Worm (Caenorhabditis elegans) whole organism, young adult: ENCODE results near the gene cct-6.

Experiments used
- B0019.2 ChIP-seq: fragments of 200-800 bp; sonication (Bioruptor generic); conservative IDR thresholded peaks from 2 replicates; pipeline ENCODE4 v1.3.6; 2022; ENCODE audit warnings: missing genetic modification reagents, missing genetic modification characterization, missing compliant biosample characterization
- B0035.1 ChIP-seq: sonication (generic microtip); optimal IDR thresholded peaks from 2 replicates; lab custom pipeline; 2016; ENCODE audit warnings: missing genetic modification characterization, mild to moderate bottlenecking, missing compliant biosample characterization, missing genotype, missing genetic modification reagents
- F22D6.2 ChIP-seq: sonication (generic microtip); optimal IDR thresholded peaks from 2 replicates; lab custom pipeline; 2016; ENCODE audit warnings: mild to moderate bottlenecking, missing genetic modification characterization, missing compliant biosample characterization
- F23B12.7 ChIP-seq: sonication (generic microtip); optimal IDR thresholded peaks from 2 replicates; lab custom pipeline; 2017; ENCODE audit warnings: missing genetic modification characterization, mild to moderate bottlenecking, missing compliant biosample characterization, antibody characterized with exemption, moderate library complexity; ENCODE audit not compliant: insufficient read depth
- F37B4.10 ChIP-seq: fragments of 200-800 bp; sonication (Bioruptor generic); IDR thresholded peaks from 2 replicates; pipeline ENCODE4 v1.3.6; 2022; ENCODE audit warnings: missing genetic modification characterization, missing compliant biosample characterization
- F57C9.4 ChIP-seq: sonication (generic microtip); optimal IDR thresholded peaks from 2 replicates; lab custom pipeline; 2017; ENCODE audit warnings: mild to moderate bottlenecking, missing genetic modification characterization, missing compliant biosample characterization
- K12H6.12 ChIP-seq: fragments of 200-800 bp; sonication (Bioruptor generic); optimal IDR thresholded peaks from 2 replicates; lab custom pipeline; 2018; ENCODE audit warnings: mild to moderate bottlenecking, missing genetic modification characterization, missing compliant biosample characterization
- Y53F4B.3 ChIP-seq: fragments of 200-800 bp; sonication (Bioruptor generic); IDR thresholded peaks from 2 replicates; pipeline ENCODE4 v1.3.6; 2022; ENCODE audit warnings: missing genetic modification reagents, missing genetic modification characterization, missing compliant biosample characterization
- akir-1 ChIP-seq: fragments of 200-800 bp; sonication (Bioruptor generic); optimal IDR thresholded peaks from 2 replicates; lab custom pipeline; 2018; ENCODE audit warnings: mild to moderate bottlenecking, missing genetic modification characterization, moderate library complexity, missing compliant biosample characterization
- aptf-3 ChIP-seq: fragments of 200-800 bp; sonication (Bioruptor generic); IDR thresholded peaks from 2 replicates; pipeline ENCODE4 v1.3.6; 2022; ENCODE audit warnings: missing genetic modification characterization, missing compliant biosample characterization
- atf-7 ChIP-seq: sonication (generic microtip); optimal IDR thresholded peaks from 2 replicates; lab custom pipeline; 2017; ENCODE audit warnings: mild to moderate bottlenecking, missing genetic modification characterization, missing compliant biosample characterization
- attf-3 ChIP-seq: fragments of 200-800 bp; sonication (Bioruptor generic); conservative IDR thresholded peaks from 2 replicates; pipeline ENCODE4 v1.3.6; 2022; ENCODE audit warnings: missing genetic modification reagents, missing genetic modification characterization, missing compliant biosample characterization
- attf-5 ChIP-seq: fragments of 200-800 bp; sonication (Bioruptor generic); optimal IDR thresholded peaks from 2 replicates; lab custom pipeline; 2018; ENCODE audit warnings: mild to moderate bottlenecking, missing genetic modification characterization, missing compliant biosample characterization
- attf-6 ChIP-seq: fragments of 200-800 bp; sonication (Bioruptor generic); IDR thresholded peaks from 2 replicates; pipeline ENCODE4 v1.3.6; 2022; ENCODE audit warnings: missing genetic modification reagents, missing genetic modification characterization, missing compliant biosample characterization
- ccch-3 ChIP-seq: fragments of 200-800 bp; sonication (Bioruptor generic); optimal IDR thresholded peaks from 2 replicates; lab custom pipeline; 2018; ENCODE audit warnings: mild to moderate bottlenecking, missing genetic modification characterization, missing compliant biosample characterization
- ceh-40 ChIP-seq: fragments of 200-800 bp; sonication (Bioruptor generic); IDR thresholded peaks from 2 replicates; pipeline ENCODE4 v1.3.6; 2022; ENCODE audit warnings: missing genetic modification characterization, missing compliant biosample characterization
- ceh-91 ChIP-seq: fragments of 200-800 bp; sonication (Bioruptor generic); IDR thresholded peaks from 2 replicates; pipeline ENCODE4 v1.3.6; 2022; ENCODE audit warnings: missing genetic modification reagents, missing genetic modification characterization, missing compliant biosample characterization
- chd-7 ChIP-seq: sonication (generic microtip); optimal IDR thresholded peaks from 2 replicates; lab custom pipeline; 2016; ENCODE audit warnings: mild to moderate bottlenecking, missing genetic modification characterization, moderate library complexity, missing compliant biosample characterization
- dpff-1 ChIP-seq: sonication (generic microtip); optimal IDR thresholded peaks from 2 replicates; lab custom pipeline; 2017; ENCODE audit warnings: mild to moderate bottlenecking, missing genetic modification characterization, missing compliant biosample characterization
- egrh-3 ChIP-seq: fragments of 200-800 bp; sonication (Bioruptor generic); IDR thresholded peaks from 2 replicates; pipeline ENCODE4 v1.3.6; 2022; ENCODE audit warnings: missing genetic modification reagents, missing genetic modification characterization, missing compliant biosample characterization
- hlh-26 ChIP-seq: fragments of 200-800 bp; sonication (Bioruptor generic); conservative IDR thresholded peaks from 2 replicates; pipeline ENCODE4 v1.3.6; 2022; ENCODE audit warnings: missing genetic modification reagents, missing genetic modification characterization, missing compliant biosample characterization
- hmg-1.2 ChIP-seq: fragments of 200-800 bp; sonication (Bioruptor generic); IDR thresholded peaks from 2 replicates; pipeline ENCODE4 v1.3.6; 2022; ENCODE audit warnings: missing genetic modification reagents, missing genetic modification characterization, missing compliant biosample characterization
- hsf-1 ChIP-seq: fragments of 200-800 bp; sonication (Bioruptor generic); IDR thresholded peaks from 2 replicates; pipeline ENCODE4 v1.3.6; 2022; ENCODE audit warnings: missing genetic modification reagents, missing genetic modification characterization, missing compliant biosample characterization
- let-526 ChIP-seq: fragments of 200-800 bp; sonication (Bioruptor generic); IDR thresholded peaks from 2 replicates; pipeline ENCODE4 v1.3.6; 2022; ENCODE audit warnings: missing genetic modification reagents, missing genetic modification characterization, missing compliant biosample characterization
- let-607 ChIP-seq, 2 experiments: fragments of 200-800 bp in 1 of 2; sonication (Bioruptor generic) in 1 of 2; sonication (generic microtip) in 1 of 2; optimal IDR thresholded peaks; 2 replicates each; lab custom pipeline; 2016 to 2018; ENCODE audit warnings: mild to moderate bottlenecking in 2 of 2, missing compliant biosample characterization in 2 of 2, missing genetic modification characterization in 2 of 2, moderate library complexity in 2 of 2, missing genotype in 1 of 2
- lin-26 ChIP-seq: fragments of 200-800 bp; sonication (Bioruptor generic); IDR thresholded peaks from 2 replicates; pipeline ENCODE4 v1.3.6; 2022; ENCODE audit warnings: missing genetic modification reagents, missing genetic modification characterization, missing compliant biosample characterization
- lin-35 ChIP-seq, 3 experiments: fragments of 150-350 bp in 2 of 3; sonication (generic microtip) in 1 of 3; optimal IDR thresholded peaks; 2 replicates each; lab custom pipeline; 2014 to 2018; ENCODE audit warnings: missing biosample characterization in 3 of 3, missing genetic modification characterization in 3 of 3, missing genetic modification reagents in 3 of 3
- lir-1 ChIP-seq: fragments of 200-800 bp; sonication (Bioruptor generic); conservative IDR thresholded peaks from 2 replicates; pipeline ENCODE4 v1.3.6; 2022; ENCODE audit warnings: missing genetic modification reagents, missing genetic modification characterization, missing compliant biosample characterization
- lsl-1 ChIP-seq: fragments of 200-800 bp; sonication (Bioruptor generic); optimal IDR thresholded peaks from 2 replicates; lab custom pipeline; 2018; ENCODE audit warnings: mild to moderate bottlenecking, missing genetic modification characterization, moderate library complexity, missing compliant biosample characterization
- lsy-27 ChIP-seq: sonication (generic microtip); optimal IDR thresholded peaks from 2 replicates; lab custom pipeline; 2017; ENCODE audit warnings: missing genetic modification characterization, mild to moderate bottlenecking, missing compliant biosample characterization, antibody characterized with exemption, missing genotype, borderline replicate concordance; ENCODE audit not compliant: insufficient read depth
- mel-28 ChIP-seq: sonication (generic microtip); optimal IDR thresholded peaks from 2 replicates; lab custom pipeline; 2016; ENCODE audit warnings: borderline replicate concordance, mild to moderate bottlenecking, missing genetic modification characterization, missing compliant biosample characterization
- mxl-1 ChIP-seq: sonication (generic microtip); optimal IDR thresholded peaks from 2 replicates; lab custom pipeline; 2016; ENCODE audit warnings: missing genetic modification characterization, missing compliant biosample characterization
- nfya-1 ChIP-seq: sonication (generic microtip); optimal IDR thresholded peaks from 2 replicates; lab custom pipeline; 2017; ENCODE audit warnings: antibody characterized with exemption, missing compliant biosample characterization, missing genetic modification characterization, borderline replicate concordance; ENCODE audit not compliant: insufficient read depth
- nfyb-1 ChIP-seq: fragments of 200-800 bp; sonication (Bioruptor generic); IDR thresholded peaks from 2 replicates; pipeline ENCODE4 v1.3.6; 2022; ENCODE audit warnings: missing genetic modification reagents, missing genetic modification characterization, missing compliant biosample characterization
- pha-4 ChIP-seq: fragments of 150-350 bp; sonication (generic microtip); optimal IDR thresholded peaks from 2 replicates; lab custom pipeline; 2014; ENCODE audit warnings: missing biosample characterization, missing genetic modification reagents, missing genetic modification characterization
- rpc-1 ChIP-seq, 2 experiments: fragments of 150-350 bp in 1 of 2; sonication (generic microtip) in 1 of 2; optimal IDR thresholded peaks; 2 replicates each; lab custom pipeline; 2014 to 2018; ENCODE audit warnings: missing biosample characterization in 1 of 2, missing genetic modification characterization in 1 of 2, missing genetic modification reagents in 1 of 2, missing genotype in 1 of 2
- snpc-1.3 ChIP-seq: sonication (generic microtip); optimal IDR thresholded peaks from 2 replicates; lab custom pipeline; 2017; ENCODE audit warnings: missing genetic modification characterization, mild to moderate bottlenecking, missing compliant biosample characterization, antibody characterized with exemption, moderate library complexity, missing genotype, missing genetic modification reagents; ENCODE audit not compliant: insufficient read depth
- snpc-3.4 ChIP-seq: sonication (generic microtip); optimal IDR thresholded peaks from 2 replicates; lab custom pipeline; 2017; ENCODE audit warnings: missing genetic modification characterization, mild to moderate bottlenecking, missing compliant biosample characterization, antibody characterized with exemption, moderate library complexity, missing genotype, missing genetic modification reagents
- zfh-2 ChIP-seq: fragments of 200-800 bp; sonication (Bioruptor generic); conservative IDR thresholded peaks from 2 replicates; pipeline ENCODE4 v1.3.6; 2022; ENCODE audit warnings: missing genetic modification reagents, missing genetic modification characterization, missing compliant biosample characterization
- ztf-25 ChIP-seq: fragments of 200-800 bp; sonication (Bioruptor generic); IDR thresholded peaks from 2 replicates; pipeline ENCODE4 v1.3.6; 2022; ENCODE audit warnings: missing genetic modification reagents, missing genetic modification characterization, missing compliant biosample characterization
- ztf-28 ChIP-seq: fragments of 200-800 bp; sonication (Bioruptor generic); IDR thresholded peaks from 2 replicates; pipeline ENCODE4 v1.3.6; 2022; ENCODE audit warnings: missing genetic modification reagents, missing genetic modification characterization, missing compliant biosample characterization
- ztf-3 ChIP-seq: fragments of 200-800 bp; sonication (Bioruptor generic); optimal IDR thresholded peaks from 2 replicates; lab custom pipeline; 2018; ENCODE audit warnings: mild to moderate bottlenecking, missing genetic modification characterization, missing compliant biosample characterization
- ztf-6 ChIP-seq: fragments of 200-800 bp; sonication (Bioruptor generic); IDR thresholded peaks from 2 replicates; pipeline ENCODE4 v1.3.6; 2022; ENCODE audit warnings: missing genetic modification reagents, missing genetic modification characterization, missing compliant biosample characterization

cct-6 gene

ce11 chrIII:5828065-5828464 lies 27.4 kb downstream of the cct-6 start (continued):
- TF ChIP-seq zfh-2 (no peak), ceh-91 (GFP tag; lab: Robert Waterston, UW) (no peak), dpff-1 (tag; lab: Kevin White, UChicago) (no peak), nfya-1 (tag; lab: Kevin White, UChicago) (no peak), ccch-3 (no peak), rpc-1 (optimal IDR thresholded peaks at IDR 0.05; lab: Kevin White, UChicago) (no peak), rpc-1 (tag; optimal IDR thresholded peaks at IDR 0.05; lab: Kevin White, UChicago) (no peak), hsf-1 (no peak), lsy-27 (tag; lab: Kevin White, UChicago) (no peak), ztf-6 (no peak), let-607 (tag; optimal IDR thresholded peaks at IDR 0.05; lab: Kevin White, UChicago) (no peak)

ce11 chrIII:5826895-5827437 lies 28.5 kb downstream of the cct-6 start:
- TF ChIP-seq F37B4.10 (GFP tag; lab: Robert Waterston, UW) (0 out of 2 replicates have a peak, but pooled peaks have one; percentile 30), zfh-2 (0 out of 2 replicates have a peak, but pooled peaks have one; percentile 40), F23B12.7 (tag; lab: Kevin White, UChicago) (no peak)

DNA sequence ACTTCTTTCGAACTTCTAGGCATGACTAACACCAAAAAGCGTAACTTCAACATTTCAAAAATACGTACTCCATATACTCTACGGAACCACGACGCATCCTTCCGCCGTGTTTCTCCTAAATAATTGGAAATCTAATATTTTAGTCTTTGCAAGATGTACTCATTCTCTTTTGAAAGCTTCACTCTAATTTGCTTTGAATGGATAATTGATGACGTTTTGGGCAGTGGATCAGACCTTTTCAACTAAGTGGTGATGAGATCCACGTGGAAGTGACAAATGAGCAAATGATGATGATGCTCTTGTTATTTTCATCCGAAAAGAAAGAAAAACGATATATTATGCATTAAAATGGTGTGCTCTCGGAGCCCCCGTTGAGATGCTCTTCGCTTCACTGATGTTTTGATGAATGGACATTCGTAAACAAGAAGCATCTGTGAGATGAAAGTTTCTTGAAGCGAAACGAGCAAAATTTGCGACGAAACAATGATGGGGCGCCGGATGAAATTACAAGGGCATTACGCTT lies 31.0 kb downstream of the cct-6 start:
- TF ChIP-seq mel-28 (no peak), aptf-3 (GFP tag; lab: Robert Waterston, UW) (no peak), F57C9.4 (tag; lab: Kevin White, UChicago) (no peak), hmg-1.2 (no peak), nfyb-1 (no peak), attf-5 (no peak), atf-7 (tag; lab: Kevin White, UChicago) (no peak), snpc-3.4 (no peak), lin-35 (GFP tag; optimal IDR thresholded peaks at IDR 0.05; lab: Kevin White, UChicago) (no peak), ztf-28 (GFP tag; lab: Robert Waterston, UW) (no peak), snpc-1.3 (tag; lab: Kevin White, UChicago) (no peak), ztf-25 (no peak), let-526 (no peak), chd-7 (tag; lab: Kevin White, UChicago) (no peak)

ce11 chrIII:5823617-5824016 lies 31.9 kb downstream of the cct-6 start, which contains the start of gene R12B2.8:
R12B2.8 (plus strand) TSS chrIII:5823917.
- no peak for TF ChIP-seq lin-26 (GFP tag; lab: Robert Waterston, UW)
- TF ChIP-seq B0019.2 (GFP tag; lab: Robert Waterston, UW) = no peak
- TF ChIP-seq mxl-1 (tag; lab: Kevin White, UChicago) = no peak
- TF ChIP-seq B0035.1 (tag; lab: Kevin White, UChicago) = no peak
- TF ChIP-seq K12H6.12 (tag; lab: Kevin White, UChicago) = no peak
- no peak for TF ChIP-seq lsl-1 (GFP tag; lab: Kevin White, UChicago)
- no peak for TF ChIP-seq akir-1 (GFP tag; lab: Kevin White, UChicago)
- TF ChIP-seq hlh-26 (GFP tag; lab: Robert Waterston, UW) = no peak
- TF ChIP-seq attf-6 (GFP tag; lab: Robert Waterston, UW) = no peak
- no peak for TF ChIP-seq egrh-3 (GFP tag; lab: Robert Waterston, UW)
- TF ChIP-seq F22D6.2 = no peak
- no peak for TF ChIP-seq Y53F4B.3
- TF ChIP-seq attf-3 = no peak
- TF ChIP-seq pha-4 = no peak
- no peak for TF ChIP-seq ceh-40 (GFP tag; lab: Robert Waterston, UW)
- TF ChIP-seq lir-1 (GFP tag; lab: Robert Waterston, UW) = no peak
- TF ChIP-seq ztf-3 (GFP tag; lab: Kevin White, UChicago) = no peak
